Worm (Caenorhabditis elegans): Measurements from ENCODE around the gene lgc-44.

DNA sequence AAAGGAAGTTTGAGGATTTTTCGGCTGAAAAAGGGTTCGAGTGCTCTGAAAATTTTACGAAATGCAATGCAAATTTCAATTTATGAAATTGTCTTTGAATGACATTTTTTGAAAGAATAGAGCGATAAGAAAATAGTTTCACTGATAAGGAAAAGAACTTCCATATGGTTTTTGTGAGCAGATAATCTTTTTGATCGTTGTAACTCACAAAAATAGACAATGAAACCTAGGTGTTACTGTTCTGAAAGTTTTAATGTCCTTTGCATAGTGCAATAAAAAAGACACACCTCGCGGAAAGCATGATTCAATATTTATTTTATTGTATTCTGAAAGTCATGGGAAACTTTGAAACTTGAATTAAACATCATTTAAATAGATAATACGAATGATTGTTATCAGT, 44.5 kb upstream of the lgc-44 start:
- TF ChIP-seq nhr-11 (tag; optimal IDR thresholded peaks at IDR 0.05) (no peak), ceh-24 (tag; optimal IDR thresholded peaks at IDR 0.05) (no peak), ceh-6 (GFP tag; optimal IDR thresholded peaks at IDR 0.05) (no peak), ceh-48 (tag; optimal IDR thresholded peaks at IDR 0.05) (no peak), sox-2 (GFP tag; IDR thresholded peaks at IDR 0.05) (no peak)

Measured in whole organism, late embryonic.